Worm (Caenorhabditis elegans) whole organism, L4/young adult: ENCODE results near the gene acr-5.

Source experiments
- W03F9.2 ChIP-seq: fragments of 150-350 bp; optimal IDR thresholded peaks from 2 replicates; lab custom pipeline; 2014; ENCODE audit warnings: missing biosample characterization, missing genetic modification characterization
- dao-5 ChIP-seq: sonication (generic microtip); optimal IDR thresholded peaks from 2 replicates; lab custom pipeline; 2016; ENCODE audit warnings: missing genotype, missing genetic modification characterization, moderate library complexity, missing compliant biosample characterization
- him-1 ChIP-seq: sonication (generic microtip); optimal IDR thresholded peaks from 2 replicates; lab custom pipeline; 2016; ENCODE audit warnings: missing genotype, missing genetic modification reagents, missing genetic modification characterization, missing compliant biosample characterization

DNA sequence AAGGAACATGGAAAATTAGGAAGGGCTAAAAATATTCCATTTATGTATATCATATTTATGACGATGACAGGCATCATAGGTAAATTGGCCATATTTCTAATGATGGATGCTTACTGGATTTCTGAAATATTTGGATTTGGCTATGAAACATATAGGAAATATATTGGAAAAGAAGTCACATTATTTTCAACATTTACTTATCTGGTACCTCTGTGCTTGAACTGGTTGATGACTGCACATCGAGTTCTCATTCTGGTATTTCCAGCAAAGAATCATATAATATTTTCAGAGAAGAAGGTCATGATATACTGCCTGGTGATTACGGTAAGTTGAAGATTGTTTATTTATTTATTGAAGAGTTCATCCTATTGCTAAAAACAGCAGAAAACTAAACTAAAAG is 18.1 kb upstream of the acr-5 start, which contains the start of gene srxa-5:
- no peak for TF ChIP-seq him-1 (tag; lab: Kevin White, UChicago)
- no peak for TF ChIP-seq dao-5
- TF ChIP-seq W03F9.2, result no peak
